Worm (Caenorhabditis elegans) whole organism, mixed stage, embryonic: ENCODE measurements around the gene clec-88.
A peak's percentile ranks its signal among the peaks of the same experiment; 100 is the strongest.

Experiments
- M03D4.4 ChIP-seq: sonication (generic microtip); optimal IDR thresholded peaks from 2 replicates; lab custom pipeline; 2017; ENCODE audit warnings: mild to moderate bottlenecking, missing genetic modification characterization, missing compliant biosample characterization
- bed-3 ChIP-seq: fragments of 200-800 bp; sonication (Bioruptor generic); optimal IDR thresholded peaks from 3 replicates; lab custom pipeline; 2018; ENCODE audit warnings: mild to moderate bottlenecking, missing genetic modification characterization, moderate library complexity, missing compliant biosample characterization
- blmp-1 ChIP-seq: fragments of 150-350 bp; optimal IDR thresholded peaks from 2 replicates; lab custom pipeline; 2014; ENCODE audit warnings: missing biosample characterization, missing genetic modification characterization
- ceh-39 ChIP-seq: fragments of 150-350 bp; optimal IDR thresholded peaks from 2 replicates; lab custom pipeline; 2014; ENCODE audit warnings: missing biosample characterization, missing genetic modification characterization
- ceh-43 ChIP-seq: fragments of 200-800 bp; sonication (Bioruptor generic); optimal IDR thresholded peaks from 2 replicates; lab custom pipeline; 2018; ENCODE audit warnings: mild to moderate bottlenecking, missing genetic modification characterization, moderate library complexity, missing compliant biosample characterization
- ceh-83 ChIP-seq: fragments of 200-800 bp; sonication (Bioruptor generic); optimal IDR thresholded peaks from 2 replicates; lab custom pipeline; 2018; ENCODE audit warnings: mild to moderate bottlenecking, missing genetic modification characterization, missing compliant biosample characterization
- ces-1 ChIP-seq: fragments of 150-350 bp; optimal IDR thresholded peaks from 2 replicates; lab custom pipeline; 2014; ENCODE audit warnings: missing biosample characterization, missing genetic modification reagents, missing genetic modification characterization
- cnd-1 ChIP-seq: fragments of 200-800 bp; sonication (Bioruptor generic); optimal IDR thresholded peaks from 2 replicates; lab custom pipeline; 2018; ENCODE audit warnings: mild to moderate bottlenecking, missing genetic modification characterization, missing compliant biosample characterization
- drap-1 ChIP-seq: fragments of 200-800 bp; sonication (Bioruptor generic); optimal IDR thresholded peaks from 3 replicates; lab custom pipeline; 2018; ENCODE audit warnings: mild to moderate bottlenecking, missing genetic modification characterization, missing compliant biosample characterization
- elt-1 ChIP-seq: sonication (generic microtip); optimal IDR thresholded peaks from 2 replicates; lab custom pipeline; 2017; ENCODE audit warnings: missing genetic modification characterization, mild to moderate bottlenecking, missing compliant biosample characterization, antibody characterized with exemption, moderate library complexity, borderline replicate concordance; ENCODE audit not compliant: insufficient read depth
- elt-3 ChIP-seq: fragments of 150-350 bp; optimal IDR thresholded peaks from 2 replicates; lab custom pipeline; 2014; ENCODE audit warnings: missing biosample characterization, missing genetic modification characterization
- flh-1 ChIP-seq: fragments of 200-800 bp; sonication (Bioruptor generic); optimal IDR thresholded peaks from 2 replicates; lab custom pipeline; 2018; ENCODE audit warnings: mild to moderate bottlenecking, missing genetic modification characterization, moderate library complexity, missing compliant biosample characterization
- ham-2 ChIP-seq: fragments of 200-800 bp; sonication (Bioruptor generic); optimal IDR thresholded peaks from 2 replicates; lab custom pipeline; 2018; ENCODE audit warnings: mild to moderate bottlenecking, missing genetic modification characterization, missing compliant biosample characterization
- hlh-1 ChIP-seq: fragments of 150-350 bp; optimal IDR thresholded peaks from 2 replicates; lab custom pipeline; 2014; ENCODE audit warnings: missing biosample characterization, missing genetic modification reagents, missing genetic modification characterization
- lin-13 ChIP-seq: fragments of 150-350 bp; optimal IDR thresholded peaks from 2 replicates; lab custom pipeline; 2014; ENCODE audit warnings: missing biosample characterization, missing genetic modification characterization
- lin-32 ChIP-seq: fragments of 200-800 bp; sonication (Bioruptor generic); optimal IDR thresholded peaks from 2 replicates; lab custom pipeline; 2018; ENCODE audit warnings: mild to moderate bottlenecking, missing genetic modification characterization, missing compliant biosample characterization
- lsy-2 ChIP-seq: fragments of 150-350 bp; optimal IDR thresholded peaks from 2 replicates; lab custom pipeline; 2014; ENCODE audit warnings: missing biosample characterization, missing genetic modification characterization
- mab-5 ChIP-seq: fragments of 150-350 bp; optimal IDR thresholded peaks from 2 replicates; lab custom pipeline; 2014; ENCODE audit warnings: missing biosample characterization, missing genetic modification characterization
- mep-1 ChIP-seq: fragments of 150-350 bp; optimal IDR thresholded peaks from 2 replicates; lab custom pipeline; 2017; ENCODE audit warnings: missing biosample characterization, missing genetic modification reagents, missing genetic modification characterization, inconsistent platforms
- mls-2 ChIP-seq: sonication (generic microtip); optimal IDR thresholded peaks from 2 replicates; lab custom pipeline; 2016; ENCODE audit warnings: mild to moderate bottlenecking, missing genetic modification characterization, moderate library complexity, missing compliant biosample characterization
- nhr-2 ChIP-seq: fragments of 150-350 bp; optimal IDR thresholded peaks from 2 replicates; lab custom pipeline; 2014; ENCODE audit warnings: missing biosample characterization, missing genetic modification characterization
- nhr-237 ChIP-seq: fragments of 150-350 bp; optimal IDR thresholded peaks from 2 replicates; lab custom pipeline; 2014; ENCODE audit warnings: missing biosample characterization, missing genetic modification characterization
- nhr-28 ChIP-seq: fragments of 150-350 bp; optimal IDR thresholded peaks from 2 replicates; lab custom pipeline; 2014; ENCODE audit warnings: missing biosample characterization, missing genetic modification characterization
- pha-4 ChIP-seq: fragments of 150-350 bp; optimal IDR thresholded peaks from 2 replicates; lab custom pipeline; 2018; ENCODE audit warnings: missing biosample characterization, missing genetic modification reagents, missing genetic modification characterization
- sem-2 ChIP-seq: fragments of 200-800 bp; sonication (Bioruptor generic); optimal IDR thresholded peaks from 2 replicates; lab custom pipeline; 2018; ENCODE audit warnings: mild to moderate bottlenecking, missing genetic modification characterization, missing compliant biosample characterization
- snpc-4 ChIP-seq: fragments of 150-350 bp; optimal IDR thresholded peaks from 2 replicates; lab custom pipeline; 2014; ENCODE audit warnings: missing biosample characterization, missing genetic modification characterization
- sptf-1 ChIP-seq: sonication (generic microtip); optimal IDR thresholded peaks from 2 replicates; lab custom pipeline; 2017; ENCODE audit warnings: mild to moderate bottlenecking, missing genetic modification characterization, moderate library complexity, missing compliant biosample characterization
- tbx-8 ChIP-seq: fragments of 200-800 bp; sonication (Bioruptor generic); optimal IDR thresholded peaks from 2 replicates; lab custom pipeline; 2018; ENCODE audit warnings: mild to moderate bottlenecking, missing genetic modification characterization, moderate library complexity, missing compliant biosample characterization
- unc-120 ChIP-seq: sonication (generic microtip); optimal IDR thresholded peaks from 2 replicates; lab custom pipeline; 2017; ENCODE audit warnings: missing genetic modification characterization, missing compliant biosample characterization; ENCODE audit not compliant: poor library complexity, severe bottlenecking
- unc-39 ChIP-seq: fragments of 150-350 bp; optimal IDR thresholded peaks from 2 replicates; lab custom pipeline; 2014; ENCODE audit warnings: missing biosample characterization, missing genetic modification characterization
- unc-62 ChIP-seq: fragments of 150-350 bp; optimal IDR thresholded peaks from 2 replicates; lab custom pipeline; 2014; ENCODE audit warnings: missing biosample characterization, missing genetic modification reagents, missing genetic modification characterization
- zip-8 ChIP-seq: fragments of 150-350 bp; optimal IDR thresholded peaks from 2 replicates; lab custom pipeline; 2014; ENCODE audit warnings: missing biosample characterization, missing genetic modification characterization
- ztf-11 ChIP-seq: fragments of 150-350 bp; optimal IDR thresholded peaks from 2 replicates; lab custom pipeline; 2014; ENCODE audit warnings: missing biosample characterization, missing genetic modification characterization

Gene clec-88

ce11 chrII:6366696-6367095 lies 1.2 kb downstream of the clec-88 start, which contains the start of gene ctsa-4.1:
Gene ctsa-4.1, plus strand, starts transcription at chrII:6366996.
- no peak for TF ChIP-seq sptf-1 (tag; lab: Kevin White, UChicago)
- TF ChIP-seq flh-1 (GFP tag; lab: Kevin White, UChicago) = no peak
- TF ChIP-seq lin-13 = no peak
- TF ChIP-seq snpc-4 (tag; lab: Kevin White, UChicago) = no peak
- no peak for TF ChIP-seq mab-5 (tag; lab: Kevin White, UChicago)
- no peak for TF ChIP-seq bed-3 (GFP tag; lab: Kevin White, UChicago)
- TF ChIP-seq nhr-28 = no peak
- no peak for TF ChIP-seq drap-1 (GFP tag; lab: Kevin White, UChicago)
- no peak for TF ChIP-seq ztf-11 (tag; lab: Kevin White, UChicago)
- no peak for TF ChIP-seq mls-2 (tag; lab: Kevin White, UChicago)
- no peak for TF ChIP-seq nhr-237 (tag; lab: Kevin White, UChicago)
- TF ChIP-seq tbx-8 (GFP tag; lab: Kevin White, UChicago) = no peak
- TF ChIP-seq pha-4 (tag; lab: Kevin White, UChicago) = no peak
- TF ChIP-seq M03D4.4 (tag; lab: Kevin White, UChicago) = no peak
- TF ChIP-seq elt-1 (tag; lab: Kevin White, UChicago) = no peak
- TF ChIP-seq unc-62 (GFP tag; lab: Kevin White, UChicago) = no peak
- TF ChIP-seq ceh-39 (tag; lab: Kevin White, UChicago) = no peak

ce11 chrII:6370110-6370509 lies 4.6 kb downstream of the clec-88 start:
- TF ChIP-seq zip-8 = no peak
- peak; percentile 95 for TF ChIP-seq ces-1
- TF ChIP-seq ceh-43 (GFP tag; lab: Kevin White, UChicago) = no peak
- peak; percentile 36 for TF ChIP-seq unc-120 (tag; lab: Kevin White, UChicago)
- TF ChIP-seq ztf-11 (tag; lab: Kevin White, UChicago) = no peak
- TF ChIP-seq sptf-1 (tag; lab: Kevin White, UChicago) = peak; percentile 50
- TF ChIP-seq drap-1 (GFP tag; lab: Kevin White, UChicago) = peak; percentile 48
- peak; percentile 75 for TF ChIP-seq mep-1 (tag; lab: Kevin White, UChicago)
- peak; percentile 31 for TF ChIP-seq nhr-2
- TF ChIP-seq lin-13 = peak; percentile 15
- peak; percentile 71 for TF ChIP-seq ceh-39 (tag; lab: Kevin White, UChicago)
- peak; percentile 88 for TF ChIP-seq ham-2 (GFP tag; lab: Kevin White, UChicago)
- no peak for TF ChIP-seq mls-2 (tag; lab: Kevin White, UChicago)
- no peak for TF ChIP-seq ceh-83 (GFP tag; lab: Kevin White, UChicago)
- no peak for TF ChIP-seq nhr-28
- TF ChIP-seq hlh-1 (tag; lab: Kevin White, UChicago) = peak; percentile 60
- no peak for TF ChIP-seq flh-1 (GFP tag; lab: Kevin White, UChicago)
- TF ChIP-seq pha-4 (tag; lab: Kevin White, UChicago) = peak; percentile 66
- no peak for TF ChIP-seq unc-39 (tag; lab: Kevin White, UChicago)
- TF ChIP-seq nhr-237 (tag; lab: Kevin White, UChicago) = peak; percentile 62
- no peak for TF ChIP-seq lin-32 (GFP tag; lab: Kevin White, UChicago)
- TF ChIP-seq bed-3 (GFP tag; lab: Kevin White, UChicago) = no peak
- TF ChIP-seq elt-3 (tag; lab: Kevin White, UChicago) = no peak
- peak; percentile 46 for TF ChIP-seq unc-62 (GFP tag; lab: Kevin White, UChicago)
- TF ChIP-seq cnd-1 (tag; lab: Kevin White, UChicago) = no peak
- peak; percentile 65 for TF ChIP-seq lsy-2
- no peak for TF ChIP-seq snpc-4 (tag; lab: Kevin White, UChicago)
- no peak for TF ChIP-seq tbx-8 (GFP tag; lab: Kevin White, UChicago)
- peak; percentile 74 for TF ChIP-seq blmp-1
- no peak for TF ChIP-seq sem-2 (GFP tag; lab: Kevin White, UChicago)
- TF ChIP-seq, all 35 proteins: peak for 15

- TF ChIP-seq blmp-1 (no peak), tbx-8 (GFP tag; lab: Kevin White, UChicago) (no peak), bed-3 (GFP tag; lab: Kevin White, UChicago) (no peak), nhr-237 (tag; lab: Kevin White, UChicago) (no peak), ces-1 (no peak), mls-2 (tag; lab: Kevin White, UChicago) (no peak), nhr-28 (no peak)
- TF ChIP-seq, all 35 proteins: peak for 0
Measured at ce11 chrII:6371003-6371402, 5.5 kb downstream of the clec-88 start, which contains the start of gene lin-23. Gene lin-23, plus strand, starts transcription at chrII:6371303.
